Worm (Caenorhabditis elegans): ENCODE data around the gene M18.6.

M18.6 gene

DNA sequence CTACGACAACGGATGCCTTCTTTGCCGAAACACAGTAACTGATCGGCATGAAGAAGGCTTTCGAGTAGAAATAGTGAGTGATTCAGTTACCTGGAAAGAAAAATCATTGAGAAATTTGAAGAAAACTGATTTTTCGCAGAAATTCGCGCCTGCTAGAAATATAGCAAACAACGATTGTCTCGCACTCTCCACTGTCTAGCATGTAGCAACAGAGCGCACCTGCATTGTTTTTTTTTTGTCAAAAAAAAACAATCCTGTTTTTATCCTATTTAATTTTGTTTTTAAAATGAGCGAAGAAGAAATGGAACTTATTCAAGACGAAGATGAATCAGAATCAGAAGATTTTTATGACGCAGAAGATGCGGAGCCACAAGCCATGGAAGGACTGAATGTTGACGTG lies at the start of gene M18.6, which contains the start of gene ddb-1:
Gene M18.6, plus strand, starts transcription at position 235 of the 400 bp plus-strand sequence.
Gene ddb-1, minus strand, starts transcription at position 90 of the 400 bp plus-strand sequence.
- TF ChIP-seq unc-120 (tag; optimal IDR thresholded peaks at IDR 0.05; ENCODE audit: poor library complexity, severe bottlenecking) (no peak), ceh-83 (GFP tag; optimal IDR thresholded peaks at IDR 0.05) (no peak), ceh-43 (GFP tag; optimal IDR thresholded peaks at IDR 0.05) (no peak), mep-1 (tag; optimal IDR thresholded peaks at IDR 0.05) (peak; percentile 40), ces-1 (GFP tag; optimal IDR thresholded peaks at IDR 0.05) (peak; percentile 24), unc-39 (tag; optimal IDR thresholded peaks at IDR 0.05) (no peak), mab-5 (tag; optimal IDR thresholded peaks at IDR 0.05) (no peak), zip-8 (tag; optimal IDR thresholded peaks at IDR 0.05) (no peak), blmp-1 (tag; optimal IDR thresholded peaks at IDR 0.05) (no peak), cnd-1 (tag; optimal IDR thresholded peaks at IDR 0.05) (no peak), mls-2 (tag; optimal IDR thresholded peaks at IDR 0.05) (no peak), bed-3 (GFP tag; optimal IDR thresholded peaks at IDR 0.05) (no peak), drap-1 (GFP tag; optimal IDR thresholded peaks at IDR 0.05) (no peak), ham-2 (GFP tag; optimal IDR thresholded peaks at IDR 0.05) (peak; percentile 18), M03D4.4 (tag; optimal IDR thresholded peaks at IDR 0.05) (no peak), sptf-1 (tag; optimal IDR thresholded peaks at IDR 0.05) (no peak), pha-4 (tag; optimal IDR thresholded peaks at IDR 0.05) (peak; percentile 44), sem-2 (GFP tag; optimal IDR thresholded peaks at IDR 0.05) (no peak), lsy-2 (tag; optimal IDR thresholded peaks at IDR 0.05) (peak; percentile 43), lin-32 (GFP tag; optimal IDR thresholded peaks at IDR 0.05) (no peak), ztf-11 (tag; optimal IDR thresholded peaks at IDR 0.05) (no peak), nhr-28 (tag; optimal IDR thresholded peaks at IDR 0.05) (no peak)

DNA sequence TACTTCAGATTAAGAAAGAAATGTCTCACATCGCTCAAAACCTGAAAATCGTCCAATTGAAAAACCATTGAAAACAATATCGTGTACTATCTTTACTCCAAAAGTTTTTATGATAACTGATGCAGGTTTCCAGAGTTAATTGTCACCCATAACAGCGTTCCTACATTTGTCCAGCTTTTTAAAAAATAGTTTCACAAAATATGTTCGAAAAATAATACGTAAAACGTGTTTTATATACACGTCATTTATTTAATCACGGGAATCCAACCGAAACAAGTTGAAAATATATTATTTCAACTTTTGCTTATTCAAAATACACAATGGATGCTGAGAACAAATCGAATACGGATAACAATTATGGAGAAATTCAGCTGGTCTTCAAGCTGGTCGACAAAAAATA lies 45.6 kb upstream of the M18.6 start, which contains the start of gene K08E4.7:
Gene K08E4.7, plus strand, starts transcription at position 301 of the 400 bp plus-strand sequence.
- TF ChIP-seq mab-5 (tag; optimal IDR thresholded peaks at IDR 0.05) (no peak), ceh-83 (GFP tag; optimal IDR thresholded peaks at IDR 0.05) (no peak), unc-39 (tag; optimal IDR thresholded peaks at IDR 0.05) (no peak), nhr-12 (tag; optimal IDR thresholded peaks at IDR 0.05) (no peak), nhr-76 (tag; optimal IDR thresholded peaks at IDR 0.05) (no peak), blmp-1 (tag; optimal IDR thresholded peaks at IDR 0.05) (no peak), bed-3 (GFP tag; optimal IDR thresholded peaks at IDR 0.05) (no peak)

DNA sequence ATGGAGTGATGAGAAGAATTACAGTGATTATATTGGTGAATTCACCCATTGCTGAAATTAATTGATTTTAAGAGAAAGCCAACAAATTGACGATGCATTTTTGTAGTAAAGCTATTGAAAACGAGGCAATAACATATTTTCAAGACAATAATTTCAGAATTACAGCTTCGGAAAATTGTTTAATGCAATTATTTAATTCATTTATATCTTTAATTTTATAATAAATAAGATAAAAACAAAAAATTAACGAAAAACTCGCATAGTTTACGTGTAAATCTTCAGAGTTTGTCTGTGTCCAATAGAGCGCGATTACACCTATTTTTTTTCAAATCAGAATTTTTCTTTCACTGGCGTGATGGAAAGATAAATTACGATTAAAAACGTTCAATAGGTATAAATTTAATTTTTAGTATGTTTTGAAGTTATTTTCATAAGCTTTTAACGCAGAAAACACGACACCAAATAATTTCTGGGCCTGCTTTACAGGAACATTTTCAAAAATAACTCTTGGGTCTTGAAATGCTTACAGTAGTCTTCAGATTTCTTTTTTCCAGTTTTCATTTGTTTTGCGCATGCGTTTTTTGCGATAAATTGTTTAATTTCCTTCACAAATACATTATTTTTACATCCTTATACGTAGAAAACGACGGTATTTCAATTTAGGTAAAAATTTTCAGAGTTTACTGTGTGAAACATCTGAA lies 42.8 kb upstream of the M18.6 start, which contains the start of gene tmed-1:
Gene tmed-1, minus strand, starts transcription at position 51 of the 701 bp plus-strand sequence.
- no peak for TF ChIP-seq ham-2 (GFP tag; optimal IDR thresholded peaks at IDR 0.05)

DNA sequence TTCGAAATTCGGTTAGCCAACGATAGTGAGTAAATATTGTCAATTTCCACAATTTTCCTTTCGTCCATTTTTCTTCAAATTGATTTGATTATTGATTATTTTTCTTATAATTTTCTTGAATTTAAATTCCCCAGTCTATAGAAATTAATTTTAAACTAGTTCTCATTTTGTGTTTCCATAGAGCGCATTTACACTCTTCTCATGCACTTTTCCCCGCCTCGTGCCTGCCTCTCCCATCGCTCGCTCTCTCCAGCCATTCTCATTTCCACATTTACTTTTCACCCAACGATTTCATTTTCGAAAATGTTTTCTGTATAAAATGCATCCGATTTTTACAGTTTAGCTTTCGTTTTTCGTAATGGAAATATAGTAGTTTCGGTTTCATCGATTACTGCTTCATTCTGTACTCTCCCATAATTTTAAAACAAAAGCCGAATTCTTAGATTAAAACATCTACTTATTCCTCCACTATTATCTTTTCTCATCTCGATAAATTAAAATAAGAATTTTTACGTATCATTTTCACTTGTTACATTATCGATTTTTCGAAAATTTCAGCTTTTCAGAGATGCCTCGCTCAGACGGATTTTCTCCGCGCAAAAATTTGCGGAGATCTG lies 42.1 kb upstream of the M18.6 start, which contains the start of gene lex-1:
Gene lex-1, plus strand, starts transcription at position 567 of the 617 bp plus-strand sequence.
- TF ChIP-seq lsy-2 (tag; optimal IDR thresholded peaks at IDR 0.05): peak; percentile 10
- no peak for TF ChIP-seq nhr-237 (tag; optimal IDR thresholded peaks at IDR 0.05)
- TF ChIP-seq mep-1 (tag; optimal IDR thresholded peaks at IDR 0.05): peak; percentile 33
- TF ChIP-seq lin-13 (tag; optimal IDR thresholded peaks at IDR 0.05): no peak

DNA sequence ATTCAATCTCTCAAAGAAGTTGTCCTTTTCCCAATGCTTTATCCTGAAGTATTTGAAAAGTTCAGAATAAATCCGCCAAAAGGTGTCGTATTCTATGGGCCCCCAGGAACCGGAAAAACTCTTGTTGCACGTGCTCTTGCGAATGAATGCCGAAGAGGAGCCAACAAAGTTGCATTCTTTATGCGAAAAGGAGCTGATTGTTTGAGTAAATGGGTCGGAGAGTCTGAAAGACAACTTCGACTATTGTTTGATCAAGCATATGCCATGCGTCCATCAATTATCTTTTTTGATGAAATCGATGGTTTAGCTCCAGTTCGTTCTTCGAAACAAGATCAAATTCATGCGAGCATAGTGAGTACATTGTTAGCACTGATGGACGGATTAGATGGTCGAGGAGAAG lies 40.3 kb upstream of the M18.6 start:
- TF ChIP-seq elt-1 (tag; optimal IDR thresholded peaks at IDR 0.05; ENCODE audit: borderline replicate concordance, insufficient read depth) (no peak), nhr-237 (tag; optimal IDR thresholded peaks at IDR 0.05) (no peak), ceh-83 (GFP tag; optimal IDR thresholded peaks at IDR 0.05) (no peak), nhr-28 (tag; optimal IDR thresholded peaks at IDR 0.05) (no peak), nhr-2 (tag; optimal IDR thresholded peaks at IDR 0.05) (no peak), nhr-76 (tag; optimal IDR thresholded peaks at IDR 0.05) (no peak), bed-3 (GFP tag; optimal IDR thresholded peaks at IDR 0.05) (no peak)

DNA sequence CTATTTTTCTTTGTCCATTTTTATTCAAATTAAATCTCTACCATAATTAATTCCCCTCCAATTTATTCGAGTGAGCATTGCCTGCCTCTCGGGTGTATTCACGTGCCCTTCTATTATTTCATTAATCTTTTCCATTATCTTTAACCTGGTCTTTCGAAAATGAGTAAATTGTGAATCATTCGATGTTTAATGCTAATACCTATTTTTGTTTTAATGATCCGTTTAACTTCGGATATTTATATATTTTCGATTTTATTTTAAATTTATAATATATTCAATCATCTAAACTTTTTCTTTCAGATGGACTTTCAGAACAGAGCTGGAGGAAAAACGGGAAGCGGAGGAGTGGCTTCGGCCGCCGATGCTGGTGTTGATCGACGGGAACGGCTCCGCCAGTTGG lies 36.9 kb upstream of the M18.6 start, which contains the start of gene repo-1:
Gene repo-1, plus strand, starts transcription at position 301 of the 400 bp plus-strand sequence.
- TF ChIP-seq elt-1 (tag; optimal IDR thresholded peaks at IDR 0.05; ENCODE audit: borderline replicate concordance, insufficient read depth): no peak
